Fruit fly (Drosophila melanogaster): ENCODE results near the gene Eip78C.

The Eip78C gene

dm6 chr3L:21292700-21293099, 66.3 kb downstream of the Eip78C start, which contains the start of gene Cpr78Ca:
Gene Cpr78Ca (minus strand): TSS chr3L:21292800.
- TF ChIP-seq CG8359 (GFP tag; optimal IDR thresholded peaks at IDR 0.05; ENCODE audit: borderline replicate concordance) = no peak
- TF ChIP-seq CG30403 (GFP tag; optimal IDR thresholded peaks at IDR 0.05) = no peak
- TF ChIP-seq CG18599 (GFP tag; optimal IDR thresholded peaks at IDR 0.05) = no peak
- TF ChIP-seq Nf-YC (tag; optimal IDR thresholded peaks at IDR 0.05) = no peak
- TF ChIP-seq tio (GFP tag; optimal IDR thresholded peaks at IDR 0.05) = no peak
- no peak for TF ChIP-seq Blimp-1 (GFP tag; optimal IDR thresholded peaks at IDR 0.05)

- 0 out of 4 replicates have a peak, but pooled peaks have one; percentile 6 for TF ChIP-seq chinmo (GFP tag; IDR thresholded peaks at IDR 0.05; ENCODE audit: partially characterized antibody)
- 0 out of 2 replicates have a peak, but pooled peaks have one; percentile 44 for TF ChIP-seq CG11247 (GFP tag; IDR thresholded peaks at IDR 0.05)
- peak; percentile 65; the same call in 1 of the 2 replicates for TF ChIP-seq vvl (GFP tag; IDR thresholded peaks at IDR 0.05)
- peak; percentile 22 for TF ChIP-seq CG13894 (tag; optimal IDR thresholded peaks at IDR 0.05)
- TF ChIP-seq CG12769 (tag; optimal IDR thresholded peaks at IDR 0.05) = peak; percentile 47
- peak; percentile 80 for TF ChIP-seq abd-A (tag; optimal IDR thresholded peaks at IDR 0.05)
- TF ChIP-seq CG2199 (GFP tag; IDR thresholded peaks at IDR 0.05) = 0 out of 3 replicates have a peak, but pooled peaks have one; percentile 53
- TF ChIP-seq lola (GFP tag; optimal IDR thresholded peaks at IDR 0.05) = peak in 1 of 3 experiments; percentile 49
- TF ChIP-seq CG7987 (GFP tag; optimal IDR thresholded peaks at IDR 0.05) = no peak
- no peak for TF ChIP-seq bigmax (GFP tag; optimal IDR thresholded peaks at IDR 0.05)
These were observed 67.8 kb downstream of the Eip78C start, which contains the start of gene Cpr78Cb for dm6 chr3L:21294202-21294601. Gene Cpr78Cb (plus strand): TSS chr3L:21294492.

dm6 chr3L:21297703-21298102, 71.3 kb downstream of the Eip78C start, which contains the start of gene Edg78E:
Gene Edg78E (minus strand): TSS chr3L:21297803.
- no peak for TF ChIP-seq hth (optimal IDR thresholded peaks at IDR 0.05)
- TF ChIP-seq ara (GFP tag; IDR thresholded peaks at IDR 0.05) = no peak
- TF ChIP-seq pho (GFP tag; optimal IDR thresholded peaks at IDR 0.05) = no peak
- no peak for TF ChIP-seq CG10366 (GFP tag; IDR thresholded peaks at IDR 0.05)
- no peak for TF ChIP-seq Sry-δ (GFP tag; optimal IDR thresholded peaks at IDR 0.05)
- no peak for TF ChIP-seq CG16813 (GFP tag; IDR thresholded peaks at IDR 0.05; ENCODE audit: partially characterized antibody)
- TF ChIP-seq maf-S (GFP tag; optimal IDR thresholded peaks at IDR 0.05) = no peak
- TF ChIP-seq CG9437 (GFP tag; optimal IDR thresholded peaks at IDR 0.05) = no peak
- TF ChIP-seq wek (GFP tag; optimal IDR thresholded peaks at IDR 0.05) = no peak
- no peak for TF ChIP-seq ems (GFP tag; optimal IDR thresholded peaks at IDR 0.05)
- no peak for TF ChIP-seq Hmx (GFP tag; optimal IDR thresholded peaks at IDR 0.05)
- TF ChIP-seq CG32772 (GFP tag; IDR thresholded peaks at IDR 0.05) = no peak
- TF ChIP-seq sens-2 (GFP tag; IDR thresholded peaks at IDR 0.05) = no peak
- TF ChIP-seq Stat92E (GFP tag; optimal IDR thresholded peaks at IDR 0.05) = no peak
- TF ChIP-seq BEAF-32 (GFP tag; optimal IDR thresholded peaks at IDR 0.05) = no peak

- TF ChIP-seq sens (GFP tag) (peak; percentile 22), MTF-1 (GFP tag; optimal IDR thresholded peaks at IDR 0.05; ENCODE audit: borderline replicate concordance) (no peak)
These were observed 72.0 kb downstream of the Eip78C start, which contains the start of gene CG43702 for dm6 chr3L:21298375-21298774. Gene CG43702 (plus strand): TSS chr3L:21298675.

dm6 chr3L:21299203-21299602, 72.8 kb downstream of the Eip78C start:
- TF ChIP-seq Asciz (GFP tag; optimal IDR thresholded peaks at IDR 0.05) = no peak
- TF ChIP-seq H2.0 (GFP tag; IDR thresholded peaks at IDR 0.05) = no peak
- TF ChIP-seq CG17385 (GFP tag; optimal IDR thresholded peaks at IDR 0.05) = no peak
- peak; percentile 82 for TF ChIP-seq sd (tag; optimal IDR thresholded peaks at IDR 0.05)
- peak; percentile 86 for TF ChIP-seq abd-A (tag; optimal IDR thresholded peaks at IDR 0.05)
- no peak for TF ChIP-seq zf30C (GFP tag; optimal IDR thresholded peaks at IDR 0.05)
- TF ChIP-seq Kr (GFP tag; optimal IDR thresholded peaks at IDR 0.05) = no peak
- TF ChIP-seq chinmo (GFP tag; IDR thresholded peaks at IDR 0.05; ENCODE audit: partially characterized antibody) = 0 out of 4 replicates have a peak, but pooled peaks have one; percentile 37
- TF ChIP-seq scrt (GFP tag; optimal IDR thresholded peaks at IDR 0.05) = no peak
- no peak for TF ChIP-seq Atf6 (GFP tag; IDR thresholded peaks at IDR 0.05)
- peak; percentile 45 for TF ChIP-seq CG13894 (tag; optimal IDR thresholded peaks at IDR 0.05)
- no peak for TF ChIP-seq CG2678 (tag; optimal IDR thresholded peaks at IDR 0.05)
- no peak for TF ChIP-seq Dek (tag; optimal IDR thresholded peaks at IDR 0.05)

Measured in whole organism, embryonic.